Worm (Caenorhabditis elegans) whole organism, L1 larva: ENCODE data around the gene phf-15.

Experiments used
- fos-1 ChIP-seq: fragments of 150-350 bp; optimal IDR thresholded peaks from 2 replicates; lab custom pipeline; 2014; ENCODE audit warnings: missing biosample characterization, missing genetic modification characterization
- mdl-1 ChIP-seq, 2 experiments: fragments of 150-350 bp; optimal IDR thresholded peaks; 2 replicates each; lab custom pipeline; 2014 to 2017; ENCODE audit warnings: missing biosample characterization in 2 of 2, missing genetic modification characterization in 2 of 2, inconsistent platforms in 1 of 2
- mep-1 ChIP-seq: fragments of 150-350 bp; optimal IDR thresholded peaks from 2 replicates; lab custom pipeline; 2014; ENCODE audit warnings: missing biosample characterization, missing genetic modification characterization
- nhr-12 ChIP-seq: sonication (generic microtip); optimal IDR thresholded peaks from 2 replicates; lab custom pipeline; 2017; ENCODE audit warnings: missing biosample characterization, missing genetic modification characterization
- pax-3 ChIP-seq: fragments of 200-800 bp; sonication (Bioruptor generic); optimal IDR thresholded peaks from 2 replicates; lab custom pipeline; 2018; ENCODE audit warnings: mild to moderate bottlenecking, missing genetic modification characterization, moderate library complexity, missing compliant biosample characterization
- skn-1 ChIP-seq: fragments of 150-350 bp; optimal IDR thresholded peaks from 2 replicates; lab custom pipeline; 2014; ENCODE audit warnings: missing biosample characterization, missing genetic modification characterization
- sup-37 ChIP-seq: fragments of 200-800 bp; sonication (Bioruptor generic); optimal IDR thresholded peaks from 2 replicates; lab custom pipeline; 2018; ENCODE audit warnings: mild to moderate bottlenecking, missing genetic modification characterization, missing compliant biosample characterization
- zag-1 ChIP-seq: fragments of 150-350 bp; optimal IDR thresholded peaks from 2 replicates; lab custom pipeline; 2014; ENCODE audit warnings: missing biosample characterization, missing genetic modification characterization
- ztf-11 ChIP-seq, 2 experiments: sonication (generic microtip); optimal IDR thresholded peaks; 2 replicates each; lab custom pipeline; 2016 to 2017; ENCODE audit warnings: missing genetic modification characterization in 2 of 2, missing biosample characterization in 1 of 2, missing compliant biosample characterization in 1 of 2
- ztf-4 ChIP-seq: fragments of 150-350 bp; optimal IDR thresholded peaks from 2 replicates; lab custom pipeline; 2014; ENCODE audit warnings: missing biosample characterization, missing genetic modification characterization

DNA sequence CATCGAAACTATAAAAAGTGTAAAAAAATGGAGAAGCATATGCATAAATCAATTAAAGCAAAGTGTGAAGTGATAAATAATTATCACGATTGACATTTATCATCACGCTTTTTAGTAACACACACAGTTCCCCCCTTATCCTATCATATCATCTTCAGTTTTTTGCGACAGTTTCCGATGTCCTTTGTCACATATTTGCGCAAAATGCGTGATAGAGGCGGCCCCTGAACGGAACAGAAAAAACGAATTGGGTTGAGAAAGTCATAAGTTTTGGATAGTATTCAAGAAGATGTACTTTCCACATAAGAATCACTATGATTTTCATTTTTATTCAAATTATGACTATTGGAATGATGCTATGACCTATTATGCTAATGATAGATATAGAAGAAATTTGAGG, 26.4 kb downstream of the phf-15 start:
- TF ChIP-seq sup-37 (GFP tag; lab: Kevin White, UChicago) (no peak), fos-1 (tag; lab: Kevin White, UChicago) (no peak), mep-1 (tag; lab: Kevin White, UChicago) (no peak), ztf-4 (no peak), mdl-1 (tag; optimal IDR thresholded peaks at IDR 0.05; lab: Kevin White, UChicago) (no peak), ztf-11 (tag; optimal IDR thresholded peaks at IDR 0.05; lab: Kevin White, UChicago) (no peak), zag-1 (tag; lab: Kevin White, UChicago) (no peak), skn-1 (tag; lab: Kevin White, UChicago) (no peak), nhr-12 (tag; lab: Kevin White, UChicago) (no peak), pax-3 (no peak)
